Fruit fly (Drosophila melanogaster): ENCODE measurements around the gene CG44195.

The CG44195 gene

dm6 chr3L:7632540-7633263 is 62.8 kb downstream of the CG44195 start:
- no peak for TF ChIP-seq usp (GFP tag; optimal IDR thresholded peaks at IDR 0.05)
- TF ChIP-seq pan (optimal IDR thresholded peaks at IDR 0.05) = no peak
- no peak for TF ChIP-seq EcR (GFP tag; optimal IDR thresholded peaks at IDR 0.05)
- TF ChIP-seq psq (optimal IDR thresholded peaks at IDR 0.05) = no peak
- no peak for TF ChIP-seq Dll (optimal IDR thresholded peaks at IDR 0.05)
- TF ChIP-seq CG8478 (optimal IDR thresholded peaks at IDR 0.05) = no peak

DNA sequence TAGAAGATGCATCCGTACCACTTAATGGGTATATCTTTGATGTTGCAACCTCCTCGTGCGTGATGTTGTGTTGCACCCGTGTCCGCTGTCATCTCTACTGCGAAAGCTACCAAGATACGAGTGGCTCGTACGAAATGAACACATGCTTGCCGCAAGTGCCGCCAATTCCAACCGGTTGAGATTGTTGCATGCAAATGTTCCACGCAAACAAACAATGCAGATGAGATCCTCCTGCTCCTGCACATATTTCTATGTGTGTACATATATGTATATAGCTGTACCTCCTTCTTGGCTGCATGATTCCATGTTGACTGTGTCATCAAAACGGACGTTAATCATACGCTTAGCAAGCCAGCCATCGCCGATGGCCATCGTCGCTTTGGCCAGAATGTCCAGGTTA is 65.4 kb downstream of the CG44195 start:
- TF ChIP-seq Dll (optimal IDR thresholded peaks at IDR 0.05) (no peak), psq (optimal IDR thresholded peaks at IDR 0.05) (no peak), EcR (GFP tag; optimal IDR thresholded peaks at IDR 0.05) (no peak), usp (GFP tag; optimal IDR thresholded peaks at IDR 0.05) (no peak), pan (optimal IDR thresholded peaks at IDR 0.05) (no peak), CG8478 (optimal IDR thresholded peaks at IDR 0.05) (no peak)

dm6 chr3L:7624561-7624960 is 70.9 kb downstream of the CG44195 start:
- no peak for TF ChIP-seq CG8478 (optimal IDR thresholded peaks at IDR 0.05)
- TF ChIP-seq Dll (optimal IDR thresholded peaks at IDR 0.05) = no peak
- TF ChIP-seq pan (optimal IDR thresholded peaks at IDR 0.05) = no peak
- TF ChIP-seq usp (GFP tag; optimal IDR thresholded peaks at IDR 0.05) = no peak
- TF ChIP-seq EcR (GFP tag; optimal IDR thresholded peaks at IDR 0.05) = no peak
- TF ChIP-seq psq (optimal IDR thresholded peaks at IDR 0.05) = no peak

DNA sequence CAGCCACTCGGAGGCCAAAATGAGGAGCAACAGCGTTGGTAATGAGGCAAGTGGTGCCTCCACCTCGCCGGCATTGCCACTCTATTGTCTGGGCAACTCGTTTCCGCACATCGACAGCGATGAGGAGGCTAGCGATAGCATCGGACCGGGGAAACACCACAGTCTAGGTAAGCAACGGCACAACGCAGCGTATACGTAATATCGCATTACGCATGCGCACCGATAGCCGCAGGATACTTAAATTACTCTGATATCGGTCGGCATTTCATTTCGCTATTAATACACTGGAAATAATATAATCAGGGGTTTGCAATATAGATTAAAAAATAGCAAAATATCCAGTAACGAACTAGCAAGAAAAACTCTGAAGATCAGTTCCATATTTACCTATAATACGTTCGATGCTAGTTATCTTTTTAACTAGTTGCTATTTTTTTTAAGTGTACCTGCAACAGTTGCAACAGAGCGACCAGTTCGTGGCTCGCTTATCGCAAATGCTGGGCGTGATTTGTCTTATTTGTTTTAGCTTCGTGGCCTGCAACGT is 77.9 kb downstream of the CG44195 start:
- TF ChIP-seq psq (optimal IDR thresholded peaks at IDR 0.05) (no peak), Dll (optimal IDR thresholded peaks at IDR 0.05) (no peak), CG8478 (optimal IDR thresholded peaks at IDR 0.05) (no peak), pan (optimal IDR thresholded peaks at IDR 0.05) (no peak), usp (GFP tag; optimal IDR thresholded peaks at IDR 0.05) (no peak), EcR (GFP tag; optimal IDR thresholded peaks at IDR 0.05) (no peak)

DNA sequence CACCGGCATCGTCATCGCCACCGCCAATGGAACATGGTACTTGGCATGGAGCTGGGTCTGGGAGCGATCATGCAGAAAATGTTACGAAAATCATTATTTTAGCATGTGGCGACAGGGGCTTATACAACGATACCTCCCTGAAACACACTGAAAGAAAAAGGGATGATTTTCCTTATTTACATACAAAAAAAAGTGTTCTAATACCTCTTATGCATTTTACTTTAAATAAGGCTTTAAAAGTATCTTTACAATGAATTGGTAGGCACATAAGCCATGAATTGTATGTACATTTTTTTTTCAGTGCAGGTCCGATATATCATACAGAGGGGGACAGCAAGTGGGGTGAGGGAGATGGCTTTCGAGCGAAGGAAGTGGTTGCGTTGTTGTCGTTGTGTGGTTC is 81.2 kb downstream of the CG44195 start:
- TF ChIP-seq pan (optimal IDR thresholded peaks at IDR 0.05) (no peak), usp (GFP tag; optimal IDR thresholded peaks at IDR 0.05) (no peak), psq (optimal IDR thresholded peaks at IDR 0.05) (no peak), Dll (optimal IDR thresholded peaks at IDR 0.05) (no peak)

DNA sequence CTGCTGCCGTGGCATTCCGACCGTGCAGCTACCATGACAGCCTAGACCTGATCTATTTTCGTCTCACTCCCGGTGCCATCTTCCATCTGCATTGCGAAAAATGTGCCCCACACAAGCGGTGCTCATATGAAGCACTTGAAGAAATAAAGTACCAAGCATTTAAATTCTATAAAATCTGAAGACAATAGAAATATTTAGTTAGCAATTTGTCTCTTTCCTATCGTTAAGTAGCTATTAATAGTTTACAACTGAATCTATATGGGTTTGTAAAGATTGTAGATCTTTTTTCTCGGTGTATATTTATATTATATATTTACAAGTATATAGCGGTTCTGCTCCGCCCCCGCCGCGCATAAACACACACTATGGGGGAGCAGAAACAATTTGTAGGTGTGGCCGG is 84.2 kb downstream of the CG44195 start:
- TF ChIP-seq psq (optimal IDR thresholded peaks at IDR 0.05) = no peak
- no peak for TF ChIP-seq CG8478 (optimal IDR thresholded peaks at IDR 0.05)
- no peak for TF ChIP-seq usp (GFP tag; optimal IDR thresholded peaks at IDR 0.05)
- TF ChIP-seq pan (optimal IDR thresholded peaks at IDR 0.05) = no peak
- TF ChIP-seq EcR (GFP tag; optimal IDR thresholded peaks at IDR 0.05) = no peak
- no peak for TF ChIP-seq Dll (optimal IDR thresholded peaks at IDR 0.05)

dm6 chr3L:7610522-7610921 is 84.9 kb downstream of the CG44195 start:
- TF ChIP-seq usp (GFP tag; optimal IDR thresholded peaks at IDR 0.05) = no peak
- TF ChIP-seq CG8478 (optimal IDR thresholded peaks at IDR 0.05) = no peak
- TF ChIP-seq EcR (GFP tag; optimal IDR thresholded peaks at IDR 0.05) = no peak
- TF ChIP-seq pan (optimal IDR thresholded peaks at IDR 0.05) = no peak
- no peak for TF ChIP-seq Dll (optimal IDR thresholded peaks at IDR 0.05)
- no peak for TF ChIP-seq psq (optimal IDR thresholded peaks at IDR 0.05)

Measured in whole organism.